Worm (Caenorhabditis elegans) whole organism, L1 larva: ENCODE measurements around the gene rga-1.

Experiments used
- C16A3.4 ChIP-seq: fragments of 150-350 bp; optimal IDR thresholded peaks from 2 replicates; lab custom pipeline; 2014; ENCODE audit warnings: missing biosample characterization, missing genetic modification characterization
- F16B12.6 ChIP-seq: fragments of 150-350 bp; optimal IDR thresholded peaks from 2 replicates; lab custom pipeline; 2014; ENCODE audit warnings: missing biosample characterization, missing genetic modification characterization
- Y116A8C.19 ChIP-seq: sonication (generic microtip); optimal IDR thresholded peaks from 2 replicates; lab custom pipeline; 2016; ENCODE audit warnings: missing compliant biosample characterization, missing genetic modification characterization, borderline replicate concordance
- aha-1 ChIP-seq: fragments of 150-350 bp; optimal IDR thresholded peaks from 2 replicates; lab custom pipeline; 2014; ENCODE audit warnings: missing biosample characterization, missing genetic modification characterization
- aly-2 ChIP-seq: fragments of 150-350 bp; optimal IDR thresholded peaks from 2 replicates; lab custom pipeline; 2014; ENCODE audit warnings: missing biosample characterization, missing genetic modification characterization
- ama-1 ChIP-seq: fragments of 150-350 bp; optimal IDR thresholded peaks from 2 replicates; lab custom pipeline; 2014
- ceh-63 ChIP-seq: fragments of 200-800 bp; sonication (Bioruptor generic); optimal IDR thresholded peaks from 2 replicates; lab custom pipeline; 2018; ENCODE audit warnings: mild to moderate bottlenecking, missing genetic modification characterization, missing compliant biosample characterization
- ceh-8 ChIP-seq: fragments of 200-800 bp; sonication (Bioruptor generic); optimal IDR thresholded peaks from 2 replicates; lab custom pipeline; 2018; ENCODE audit warnings: mild to moderate bottlenecking, missing genetic modification characterization, moderate library complexity, missing compliant biosample characterization
- ceh-82 ChIP-seq, 3 experiments: fragments of 150-350 bp in 1 of 3; sonication (generic microtip) in 2 of 3; optimal IDR thresholded peaks; 2 replicates each; lab custom pipeline; 2014 to 2017; ENCODE audit warnings: missing biosample characterization in 3 of 3, missing genetic modification characterization in 3 of 3
- ceh-88 ChIP-seq: fragments of 200-800 bp; sonication (Bioruptor generic); IDR thresholded peaks from 2 replicates; pipeline ENCODE4 v1.3.6; 2022; ENCODE audit warnings: missing genetic modification characterization, missing compliant biosample characterization
- ces-1 ChIP-seq: fragments of 150-350 bp; optimal IDR thresholded peaks from 2 replicates; lab custom pipeline; 2014; ENCODE audit warnings: missing biosample characterization, missing genetic modification reagents, missing genetic modification characterization
- dsc-1 ChIP-seq: sonication (generic microtip); optimal IDR thresholded peaks from 2 replicates; lab custom pipeline; 2016; ENCODE audit warnings: mild to moderate bottlenecking, missing genetic modification characterization, missing compliant biosample characterization
- efl-3 ChIP-seq: fragments of 200-800 bp; sonication (Bioruptor generic); optimal IDR thresholded peaks from 2 replicates; lab custom pipeline; 2018; ENCODE audit warnings: mild to moderate bottlenecking, missing genetic modification characterization, missing compliant biosample characterization
- elt-2 ChIP-seq: sonication (generic microtip); optimal IDR thresholded peaks from 2 replicates; lab custom pipeline; 2016; ENCODE audit warnings: missing genetic modification characterization, mild to moderate bottlenecking, inconsistent platforms, missing compliant biosample characterization, missing genetic modification reagents
- fkh-4 ChIP-seq: sonication (generic microtip); optimal IDR thresholded peaks from 2 replicates; lab custom pipeline; 2016; ENCODE audit warnings: missing compliant biosample characterization, missing genetic modification characterization, borderline replicate concordance
- fkh-8 ChIP-seq: sonication (generic microtip); optimal IDR thresholded peaks from 2 replicates; lab custom pipeline; 2016; ENCODE audit warnings: mild to moderate bottlenecking, missing genetic modification characterization, missing compliant biosample characterization
- fos-1 ChIP-seq: fragments of 150-350 bp; optimal IDR thresholded peaks from 2 replicates; lab custom pipeline; 2014; ENCODE audit warnings: missing biosample characterization, missing genetic modification characterization
- hlh-4 ChIP-seq: sonication (generic microtip); optimal IDR thresholded peaks from 2 replicates; lab custom pipeline; 2016; ENCODE audit warnings: mild to moderate bottlenecking, missing genetic modification characterization, missing compliant biosample characterization
- hpl-2 ChIP-seq: fragments of 150-350 bp; optimal IDR thresholded peaks from 2 replicates; lab custom pipeline; 2014; ENCODE audit warnings: missing biosample characterization, missing genetic modification reagents, missing genetic modification characterization
- jun-1 ChIP-seq: fragments of 150-350 bp; optimal IDR thresholded peaks from 2 replicates; lab custom pipeline; 2014; ENCODE audit warnings: missing biosample characterization, missing genetic modification reagents, missing genetic modification characterization
- lin-13 ChIP-seq: fragments of 150-350 bp; optimal IDR thresholded peaks from 2 replicates; lab custom pipeline; 2014; ENCODE audit warnings: missing biosample characterization, missing genetic modification reagents, missing genetic modification characterization
- lin-14 ChIP-seq: fragments of 200-800 bp; sonication (Bioruptor generic); optimal IDR thresholded peaks from 2 replicates; lab custom pipeline; 2018; ENCODE audit warnings: mild to moderate bottlenecking, missing genetic modification characterization, moderate library complexity, missing compliant biosample characterization
- lin-15B ChIP-seq: fragments of 150-350 bp; sonication (generic microtip); optimal IDR thresholded peaks from 3 replicates; lab custom pipeline; 2014; ENCODE audit warnings: missing biosample characterization, missing genetic modification characterization
- lin-35 ChIP-seq, 2 experiments: fragments of 150-350 bp; optimal IDR thresholded peaks; 2 replicates each; lab custom pipeline; 2014; ENCODE audit warnings: missing biosample characterization in 2 of 2, missing genetic modification characterization in 2 of 2, missing genetic modification reagents in 2 of 2
- lin-39 ChIP-seq: fragments of 150-350 bp; optimal IDR thresholded peaks from 2 replicates; lab custom pipeline; 2014; ENCODE audit warnings: missing biosample characterization, missing genetic modification reagents, missing genetic modification characterization
- lir-3 ChIP-seq: sonication (generic microtip); optimal IDR thresholded peaks from 2 replicates; lab custom pipeline; 2016; ENCODE audit warnings: mild to moderate bottlenecking, missing genetic modification characterization, moderate library complexity, missing compliant biosample characterization; ENCODE audit not compliant: poor library complexity
- mef-2 ChIP-seq: fragments of 150-350 bp; optimal IDR thresholded peaks from 2 replicates; lab custom pipeline; 2014; ENCODE audit warnings: missing biosample characterization, missing genetic modification characterization
- nhr-11 ChIP-seq: fragments of 150-350 bp; optimal IDR thresholded peaks from 2 replicates; lab custom pipeline; 2014; ENCODE audit warnings: missing biosample characterization, missing genetic modification characterization
- nhr-12 ChIP-seq: sonication (generic microtip); optimal IDR thresholded peaks from 2 replicates; lab custom pipeline; 2017; ENCODE audit warnings: missing biosample characterization, missing genetic modification characterization
- nhr-19 ChIP-seq: fragments of 200-800 bp; sonication (Bioruptor generic); conservative IDR thresholded peaks from 2 replicates; pipeline ENCODE4 v1.3.6; 2022; ENCODE audit warnings: missing genetic modification characterization, missing compliant biosample characterization
- nhr-20 ChIP-seq: sonication (generic microtip); optimal IDR thresholded peaks from 2 replicates; lab custom pipeline; 2016; ENCODE audit warnings: mild to moderate bottlenecking, missing genetic modification characterization, missing compliant biosample characterization
- nhr-237 ChIP-seq: fragments of 150-350 bp; optimal IDR thresholded peaks from 2 replicates; lab custom pipeline; 2014; ENCODE audit warnings: missing biosample characterization, missing genetic modification characterization
- nhr-47 ChIP-seq: sonication (generic microtip); optimal IDR thresholded peaks from 2 replicates; lab custom pipeline; 2016; ENCODE audit warnings: mild to moderate bottlenecking, missing genetic modification characterization, moderate library complexity, missing compliant biosample characterization
- nhr-77 ChIP-seq: fragments of 150-350 bp; optimal IDR thresholded peaks from 2 replicates; lab custom pipeline; 2014; ENCODE audit warnings: missing biosample characterization, missing genetic modification characterization
- nhr-85 ChIP-seq: sonication (generic microtip); peaks from one replicate; lab custom pipeline; 2016; ENCODE audit warnings: missing genetic modification characterization, inconsistent platforms, missing compliant biosample characterization
- nhr-90 ChIP-seq: sonication (generic microtip); optimal IDR thresholded peaks from 2 replicates; lab custom pipeline; 2016; ENCODE audit warnings: mild to moderate bottlenecking, missing genetic modification characterization, missing compliant biosample characterization; ENCODE audit not compliant: poor library complexity
- rnt-1 ChIP-seq: sonication (generic microtip); optimal IDR thresholded peaks from 2 replicates; lab custom pipeline; 2016; ENCODE audit warnings: mild to moderate bottlenecking, missing genetic modification characterization, moderate library complexity, missing compliant biosample characterization
- snpc-4 ChIP-seq: fragments of 150-350 bp; optimal IDR thresholded peaks from 2 replicates; lab custom pipeline; 2014; ENCODE audit warnings: missing biosample characterization, missing genetic modification characterization
- unc-130 ChIP-seq: fragments of 150-350 bp; optimal IDR thresholded peaks from 2 replicates; lab custom pipeline; 2017; ENCODE audit warnings: missing biosample characterization, missing genetic modification characterization, inconsistent platforms
- unc-30 ChIP-seq: sonication (generic microtip); optimal IDR thresholded peaks from 2 replicates; lab custom pipeline; 2017; ENCODE audit warnings: missing biosample characterization, missing genetic modification characterization
- vab-15 ChIP-seq: sonication (generic microtip); optimal IDR thresholded peaks from 2 replicates; lab custom pipeline; 2017; ENCODE audit warnings: missing genotype, mild to moderate bottlenecking, missing genetic modification characterization, missing compliant biosample characterization
- xbp-1 ChIP-seq: sonication (generic microtip); optimal IDR thresholded peaks from 2 replicates; lab custom pipeline; 2016; ENCODE audit warnings: missing genetic modification characterization, missing compliant biosample characterization
- zag-1 ChIP-seq: fragments of 150-350 bp; optimal IDR thresholded peaks from 2 replicates; lab custom pipeline; 2014; ENCODE audit warnings: missing biosample characterization, missing genetic modification characterization
- zip-4 ChIP-seq: fragments of 200-800 bp; sonication (Bioruptor generic); optimal IDR thresholded peaks from 2 replicates; lab custom pipeline; 2018; ENCODE audit warnings: mild to moderate bottlenecking, missing genetic modification characterization, moderate library complexity, missing compliant biosample characterization
- ztf-4 ChIP-seq: fragments of 150-350 bp; optimal IDR thresholded peaks from 2 replicates; lab custom pipeline; 2014; ENCODE audit warnings: missing biosample characterization, missing genetic modification characterization

rga-1 gene

ce11 chrII:11473525-11474181 is 9.0 kb downstream of the rga-1 start, which contains the start of the genes metl-1 and W02B12.11 (continued):
- TF ChIP-seq nhr-19: peak; percentile 92
- peak; percentile 41 for TF ChIP-seq elt-2 (tag; lab: Kevin White, UChicago)
- TF ChIP-seq Y116A8C.19 (tag; lab: Kevin White, UChicago): no peak
- TF ChIP-seq nhr-11 (tag; lab: Kevin White, UChicago): peak; percentile 49
- peak; percentile 93 for TF ChIP-seq rnt-1 (tag; lab: Kevin White, UChicago)
- no peak for TF ChIP-seq mef-2 (tag; lab: Kevin White, UChicago)
- TF ChIP-seq lin-13 (GFP tag; lab: Kevin White, UChicago): peak; percentile 67
- peak; percentile 71 for TF ChIP-seq jun-1 (tag; lab: Kevin White, UChicago)
- TF ChIP-seq aly-2 (tag; lab: Kevin White, UChicago): peak; percentile 29
- peak; percentile 92 for TF ChIP-seq nhr-90 (tag; lab: Kevin White, UChicago)
- peak; percentile 79 for TF ChIP-seq fkh-8 (tag; lab: Kevin White, UChicago)
- TF ChIP-seq efl-3: peak; percentile 28
- peak; percentile 88 for TF ChIP-seq C16A3.4 (tag; lab: Kevin White, UChicago)
- TF ChIP-seq lin-35 (GFP tag; optimal IDR thresholded peaks at IDR 0.05; lab: Kevin White, UChicago): peak; percentile 83 to 85
- TF ChIP-seq nhr-47 (tag; lab: Kevin White, UChicago): peak; percentile 91
- TF ChIP-seq vab-15: no peak
- peak; percentile 54 for TF ChIP-seq F16B12.6 (tag; lab: Kevin White, UChicago)
- peak; percentile 39 for TF ChIP-seq nhr-77 (tag; lab: Kevin White, UChicago)
- no peak for TF ChIP-seq ceh-63 (GFP tag; lab: Kevin White, UChicago)
- TF ChIP-seq nhr-20 (tag; lab: Kevin White, UChicago): peak; percentile 89
- TF ChIP-seq lin-14 (GFP tag; lab: Kevin White, UChicago): no peak
- peak; percentile 20 for TF ChIP-seq fos-1 (tag; lab: Kevin White, UChicago)
- TF ChIP-seq zip-4: peak; percentile 70
- TF ChIP-seq snpc-4: peak; percentile 81
- peak; percentile 70 for TF ChIP-seq ceh-8
- peak; percentile 86 to 93 (median 90) for TF ChIP-seq ceh-82 (tag; optimal IDR thresholded peaks at IDR 0.05; lab: Kevin White, UChicago)
- 0 out of 2 replicates have a peak, but pooled peaks have one; percentile 40 for TF ChIP-seq ceh-88 (GFP tag; lab: Robert Waterston, UW)
- peak; percentile 30 for TF ChIP-seq lir-3
- TF ChIP-seq hlh-4: no peak
- peak; percentile 46 for TF ChIP-seq zag-1
- no peak for TF ChIP-seq nhr-237 (tag; lab: Kevin White, UChicago)
- TF ChIP-seq xbp-1 (tag; lab: Kevin White, UChicago): peak; percentile 85

- TF ChIP-seq lir-3 (no peak), ztf-4 (no peak), lin-13 (GFP tag; lab: Kevin White, UChicago) (no peak), ceh-63 (GFP tag; lab: Kevin White, UChicago) (no peak), dsc-1 (tag; lab: Kevin White, UChicago) (no peak), lin-39 (no peak), nhr-12 (tag; lab: Kevin White, UChicago) (no peak), lin-35 (GFP tag; optimal IDR thresholded peaks at IDR 0.05; lab: Kevin White, UChicago) (no peak), nhr-85 (tag; lab: Kevin White, UChicago) (no peak), fkh-4 (no peak)
Observed at ce11 chrII:11476410-11476809, 11.7 kb downstream of the rga-1 start, which contains the start of gene W02B12.16. Gene W02B12.16, minus strand, starts transcription at chrII:11476510.

- TF ChIP-seq zag-1 (no peak), nhr-85 (tag; lab: Kevin White, UChicago) (no peak), nhr-11 (tag; lab: Kevin White, UChicago) (no peak), lin-15B (tag; lab: Kevin White, UChicago) (no peak), aha-1 (tag; lab: Kevin White, UChicago) (no peak), hpl-2 (GFP tag; lab: Kevin White, UChicago) (no peak), unc-130 (tag; lab: Kevin White, UChicago) (no peak), ama-1 (lab: Kevin White, UChicago) (no peak), nhr-237 (tag; lab: Kevin White, UChicago) (no peak), unc-30 (tag; lab: Kevin White, UChicago) (no peak), jun-1 (tag; lab: Kevin White, UChicago) (no peak), fkh-8 (tag; lab: Kevin White, UChicago) (no peak), lin-39 (no peak), ces-1 (GFP tag; lab: Kevin White, UChicago) (no peak)
Observed at ce11 chrII:11479076-11479475, 14.4 kb downstream of the rga-1 start, which contains the start of gene W02B12.12. Gene W02B12.12, minus strand, starts transcription at chrII:11479176.
